Fruit fly (Drosophila melanogaster): ENCODE results near the gene Elp1.

Elp1 gene

dm6 chr3R:11619709-11620409 lies 30.9 kb upstream of the Elp1 start, which contains the start of the genes Jupiter and CG14710 (continued):
- peak; percentile 83 for TF ChIP-seq CG30403 (GFP tag; optimal IDR thresholded peaks at IDR 0.05)
- peak; percentile 78 for TF ChIP-seq CG13894 (tag; optimal IDR thresholded peaks at IDR 0.05)
- no peak for TF ChIP-seq dmrt99B (tag; optimal IDR thresholded peaks at IDR 0.05)
- TF ChIP-seq Dp (GFP tag; optimal IDR thresholded peaks at IDR 0.05) = peak; percentile 85
- TF ChIP-seq CG11696 (GFP tag; IDR thresholded peaks at IDR 0.05) = no peak
- TF ChIP-seq E2f1 (GFP tag; IDR thresholded peaks at IDR 0.05) = peak; percentile 41; the same call in 1 of the 2 replicates
- no peak for TF ChIP-seq CG17612 (GFP tag; IDR thresholded peaks at IDR 0.05)
- no peak for TF ChIP-seq ato (GFP tag; IDR thresholded peaks at IDR 0.05; ENCODE audit: partially characterized antibody)
- peak; percentile 65 for TF ChIP-seq Vsx1 (GFP tag; optimal IDR thresholded peaks at IDR 0.05)
- TF ChIP-seq ftz-f1 (GFP tag; optimal IDR thresholded peaks at IDR 0.05) = peak; percentile 48
- TF ChIP-seq Abd-B (GFP tag; optimal IDR thresholded peaks at IDR 0.05) = peak; percentile 48
- no peak for TF ChIP-seq tll (GFP tag; optimal IDR thresholded peaks at IDR 0.05)
- no peak for TF ChIP-seq CG15011 (GFP tag; optimal IDR thresholded peaks at IDR 0.05)
- no peak for TF ChIP-seq gt (GFP tag; IDR thresholded peaks at IDR 0.05)
- TF ChIP-seq lola (GFP tag; optimal IDR thresholded peaks at IDR 0.05) = peak in 1 of 3 experiments; percentile 35
- TF ChIP-seq CG32767 (GFP tag; IDR thresholded peaks at IDR 0.05) = peak; percentile 34; the same call in 1 of the 2 replicates
- no peak for TF ChIP-seq yki (optimal IDR thresholded peaks at IDR 0.05)
- peak; percentile 100 for TF ChIP-seq gfzf (GFP tag; optimal IDR thresholded peaks at IDR 0.05)
- TF ChIP-seq CG14965 (GFP tag; optimal IDR thresholded peaks at IDR 0.05; ENCODE audit: borderline replicate concordance) = no peak
- no peak for TF ChIP-seq vnd (GFP tag; IDR thresholded peaks at IDR 0.05; ENCODE audit: partially characterized antibody)
- peak; percentile 28 for TF ChIP-seq schlank (tag; optimal IDR thresholded peaks at IDR 0.05)
- TF ChIP-seq Dfd (GFP tag; optimal IDR thresholded peaks at IDR 0.05) = no peak
- TF ChIP-seq grau (tag; optimal IDR thresholded peaks at IDR 0.05) = peak; percentile 65
- TF ChIP-seq lov (optimal IDR thresholded peaks at IDR 0.05) = no peak
- 0 out of 3 replicates have a peak, but pooled peaks have one; percentile 60 for TF ChIP-seq lov (GFP tag; IDR thresholded peaks at IDR 0.05)
- TF ChIP-seq unpg (GFP tag; optimal IDR thresholded peaks at IDR 0.05) = peak; percentile 53
- TF ChIP-seq trh (GFP tag; optimal IDR thresholded peaks at IDR 0.05) = peak; percentile 10
- peak; percentile 77 for TF ChIP-seq CG1603 (tag; optimal IDR thresholded peaks at IDR 0.05)
- 0 out of 2 replicates have a peak, but pooled peaks have one; percentile 14 for TF ChIP-seq Ada2b (GFP tag; IDR thresholded peaks at IDR 0.05)
- peak; percentile 1 for TF ChIP-seq CG12104 (GFP tag; optimal IDR thresholded peaks at IDR 0.05)
- TF ChIP-seq al (GFP tag; IDR thresholded peaks at IDR 0.05) = peak; percentile 50; the same call in 1 of the 2 replicates
- TF ChIP-seq B-H1 (GFP tag; IDR thresholded peaks at IDR 0.05) = no peak; the same call in 2 of the 3 replicates
- peak; percentile 39 for TF ChIP-seq pfk (GFP tag; optimal IDR thresholded peaks at IDR 0.05)
- peak; percentile 73 for TF ChIP-seq ind (GFP tag; optimal IDR thresholded peaks at IDR 0.05)
- TF ChIP-seq insv (GFP tag; optimal IDR thresholded peaks at IDR 0.05) = peak in 1 of 2 experiments; percentile 27
- TF ChIP-seq ranshi (GFP tag; IDR thresholded peaks at IDR 0.05) = peak; percentile 69; the same call in 1 of the 2 replicates
- peak; percentile 6 for TF ChIP-seq en (GFP tag; optimal IDR thresholded peaks at IDR 0.05)
- TF ChIP-seq CG2875 (GFP tag; optimal IDR thresholded peaks at IDR 0.05) = no peak
- 0 out of 2 replicates have a peak, but pooled peaks have one; percentile 31 for TF ChIP-seq CG31441 (GFP tag; IDR thresholded peaks at IDR 0.05)
- TF ChIP-seq usp (GFP tag; optimal IDR thresholded peaks at IDR 0.05) = no peak
- peak; percentile 50 for TF ChIP-seq CG17359 (tag; optimal IDR thresholded peaks at IDR 0.05)
- peak; percentile 68 for TF ChIP-seq CG32772 (GFP tag; IDR thresholded peaks at IDR 0.05)
- no peak for TF ChIP-seq sna (GFP tag; IDR thresholded peaks at IDR 0.05; ENCODE audit: partially characterized antibody)
- TF ChIP-seq CG2199 (GFP tag; IDR thresholded peaks at IDR 0.05) = no peak
- TF ChIP-seq Myb (GFP tag; optimal IDR thresholded peaks at IDR 0.05) = peak; percentile 88
- peak; percentile 97 for TF ChIP-seq MBD-R2 (GFP tag; IDR thresholded peaks at IDR 0.05)
- TF ChIP-seq CG11695 (GFP tag; IDR thresholded peaks at IDR 0.05) = no peak
- TF ChIP-seq chif (GFP tag; optimal IDR thresholded peaks at IDR 0.05) = peak; percentile 68 to 77
- TF ChIP-seq sqz (GFP tag; optimal IDR thresholded peaks at IDR 0.05) = no peak
